Worm (Caenorhabditis elegans): ENCODE measurements around the gene F42E8.1.

F42E8.1 gene

DNA sequence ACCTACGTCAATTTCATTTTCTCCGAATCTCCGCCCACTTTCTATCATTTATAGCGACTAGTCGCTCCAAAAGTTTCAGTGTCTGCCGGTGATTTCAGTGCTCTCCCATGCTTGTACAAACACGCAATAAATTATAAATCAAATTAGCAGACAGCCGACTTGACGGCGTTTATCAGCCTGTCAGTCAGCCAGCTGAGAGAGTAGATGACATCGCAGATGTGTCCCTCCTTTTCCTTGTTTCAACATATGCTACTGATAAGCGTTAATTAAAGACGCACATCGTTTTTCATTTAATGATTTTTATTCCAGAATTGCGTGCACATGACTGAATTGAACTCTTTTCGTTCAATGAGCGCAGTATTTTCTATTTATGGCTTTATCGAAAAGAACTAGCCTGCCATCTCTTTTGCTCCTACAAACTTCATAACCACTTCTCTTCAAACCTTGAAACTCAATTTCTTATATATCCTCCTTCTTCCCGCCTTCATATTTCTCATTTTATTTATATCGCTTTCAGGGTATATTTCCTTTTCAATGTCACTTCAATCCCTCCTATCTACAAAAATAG is 18.7 kb upstream of the F42E8.1 start, which contains the start of gene lap-2 (continued):
- no peak; the same call in 1 of the 2 replicates for TF ChIP-seq pha-4 (GFP tag; IDR thresholded peaks at IDR 0.05)
- TF ChIP-seq pha-4 (tag; optimal IDR thresholded peaks at IDR 0.05) = no peak
- no peak for TF ChIP-seq lir-3 (tag; optimal IDR thresholded peaks at IDR 0.05)
- TF ChIP-seq unc-62 (GFP tag; optimal IDR thresholded peaks at IDR 0.05 in 1 of 2) = peak in 1 of 2 experiments; percentile 32
- no peak for TF ChIP-seq unc-62 (tag; optimal IDR thresholded peaks at IDR 0.05)
- no peak for TF ChIP-seq egl-43 (GFP tag; IDR thresholded peaks at IDR 0.05)
- TF ChIP-seq ceh-32 (tag; optimal IDR thresholded peaks at IDR 0.05; ENCODE audit: poor library complexity) = no peak
- no peak for TF ChIP-seq vab-7 (GFP tag; IDR thresholded peaks at IDR 0.05)
- TF ChIP-seq jun-1 (tag; optimal IDR thresholded peaks at IDR 0.05) = no peak
- TF ChIP-seq F26F4.8 (GFP tag; conservative IDR thresholded peaks at IDR 0.05) = no peak
- TF ChIP-seq dmd-9 (GFP tag; IDR thresholded peaks at IDR 0.05) = no peak
- no peak for TF ChIP-seq egl-27 (tag; optimal IDR thresholded peaks at IDR 0.05)
- TF ChIP-seq nhr-77 (tag; optimal IDR thresholded peaks at IDR 0.05) = peak; percentile 54
- no peak for TF ChIP-seq saeg-2 (GFP tag; IDR thresholded peaks at IDR 0.05)
- no peak for TF ChIP-seq F49E8.2 (tag; optimal IDR thresholded peaks at IDR 0.05; ENCODE audit: borderline replicate concordance)
- no peak for TF ChIP-seq ama-1 (optimal IDR thresholded peaks at IDR 0.05)
- peak in 1 of 2 experiments; percentile 13 for TF ChIP-seq lsy-2 (tag; optimal IDR thresholded peaks at IDR 0.05)
- peak; percentile 98 for TF ChIP-seq dmd-6 (GFP tag; IDR thresholded peaks at IDR 0.05)
- no peak for TF ChIP-seq F37D6.2 (tag; optimal IDR thresholded peaks at IDR 0.05)
- TF ChIP-seq fos-1 (tag; optimal IDR thresholded peaks at IDR 0.05) = no peak
- TF ChIP-seq unc-130 (GFP tag; optimal IDR thresholded peaks at IDR 0.05) = no peak
- TF ChIP-seq T26A8.4 (GFP tag; IDR thresholded peaks at IDR 0.05) = no peak
- no peak for TF ChIP-seq nhr-237 (tag; optimal IDR thresholded peaks at IDR 0.05)
- TF ChIP-seq lin-38 (GFP tag; IDR thresholded peaks at IDR 0.05) = no peak; the same call in 1 of the 2 replicates
- no peak for TF ChIP-seq nhr-76 (tag; optimal IDR thresholded peaks at IDR 0.05)
- TF ChIP-seq Y48G9A.11 (GFP tag; IDR thresholded peaks at IDR 0.05) = no peak
- TF ChIP-seq cey-2 (tag; optimal IDR thresholded peaks at IDR 0.05; ENCODE audit: borderline replicate concordance, insufficient read depth) = no peak
- TF ChIP-seq sdz-12 (GFP tag; optimal IDR thresholded peaks at IDR 0.05) = no peak
- TF ChIP-seq tag-97 (GFP tag; IDR thresholded peaks at IDR 0.05) = no peak

DNA sequence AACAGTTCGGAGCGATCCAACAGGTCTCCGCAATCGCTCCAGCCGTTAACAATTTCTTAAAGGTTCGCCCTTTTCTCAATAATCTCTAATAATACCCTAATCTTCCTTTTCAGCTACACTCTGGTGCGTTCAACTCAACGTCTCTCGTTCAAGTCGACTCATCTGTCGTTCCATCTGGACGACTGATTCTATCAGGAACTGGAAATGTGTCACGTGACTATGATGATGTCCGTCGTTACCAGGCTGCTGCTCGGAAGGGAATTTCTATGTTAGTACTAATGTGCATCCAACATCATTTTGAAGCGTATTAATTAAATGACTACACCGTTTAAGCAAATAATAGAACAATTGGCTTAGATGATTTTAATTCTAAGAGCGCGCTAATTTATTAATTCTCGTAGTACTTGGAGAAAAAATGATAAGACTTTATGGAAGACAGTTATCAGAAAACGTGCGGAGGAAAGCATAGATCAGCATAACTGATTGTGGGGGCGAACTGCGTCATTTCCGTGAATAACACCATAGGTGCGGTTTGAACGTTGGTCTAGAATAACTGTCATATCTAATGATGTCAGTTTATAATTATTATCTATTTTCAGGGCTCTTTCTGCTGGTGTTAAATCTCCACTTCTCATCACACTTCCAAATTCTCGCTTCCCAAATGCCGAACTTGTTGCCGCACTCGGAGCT is 18.0 kb upstream of the F42E8.1 start:
- TF ChIP-seq lin-15B (tag; optimal IDR thresholded peaks at IDR 0.05) (no peak), T26A8.4 (GFP tag; IDR thresholded peaks at IDR 0.05) (no peak), pqm-1 (tag; optimal IDR thresholded peaks at IDR 0.05) (peak; percentile 17), lin-29 (GFP tag; IDR thresholded peaks at IDR 0.05) (no peak), hmg-1.1 (GFP tag; IDR thresholded peaks at IDR 0.05) (no peak), mxl-2 (GFP tag; conservative IDR thresholded peaks at IDR 0.05) (no peak), hlh-11 (tag; optimal IDR thresholded peaks at IDR 0.05) (peak; percentile 4), ctbp-1 (GFP tag; IDR thresholded peaks at IDR 0.05) (no peak), pha-4 (GFP tag; IDR thresholded peaks at IDR 0.05) (no peak), pha-4 (tag; optimal IDR thresholded peaks at IDR 0.05) (no peak), dmd-8 (GFP tag; IDR thresholded peaks at IDR 0.05) (no peak), nhr-28 (tag; optimal IDR thresholded peaks at IDR 0.05) (peak; percentile 50), lin-13 (GFP tag; optimal IDR thresholded peaks at IDR 0.05) (no peak), Y5F2A.4 (GFP tag; optimal IDR thresholded peaks at IDR 0.05) (no peak), set-16 (GFP tag; IDR thresholded peaks at IDR 0.05) (no peak), D1046.2 (GFP tag; IDR thresholded peaks at IDR 0.05) (0 out of 2 replicates have a peak, but pooled peaks have one; percentile 13), nhr-25 (tag; optimal IDR thresholded peaks at IDR 0.05; ENCODE audit: borderline replicate concordance, insufficient read depth) (no peak), lin-38 (GFP tag; IDR thresholded peaks at IDR 0.05) (peak; percentile 25; the same call in 1 of the 2 replicates), unc-62 (GFP tag; optimal IDR thresholded peaks at IDR 0.05 in 1 of 2) (no peak), unc-62 (tag; optimal IDR thresholded peaks at IDR 0.05) (no peak), nhr-111 (GFP tag; optimal IDR thresholded peaks at IDR 0.05) (no peak), nhr-42 (GFP tag; IDR thresholded peaks at IDR 0.05) (no peak), nhr-102 (tag; optimal IDR thresholded peaks at IDR 0.05) (no peak), egl-43 (GFP tag; IDR thresholded peaks at IDR 0.05) (no peak), nhr-48 (tag; optimal IDR thresholded peaks at IDR 0.05) (no peak), unc-130 (GFP tag; optimal IDR thresholded peaks at IDR 0.05) (no peak), dve-1 (tag; optimal IDR thresholded peaks at IDR 0.05; ENCODE audit: insufficient read depth) (peak; percentile 26), rbr-2 (tag; optimal IDR thresholded peaks at IDR 0.05) (no peak)

All from whole organism, L4 larva.